Worm (Caenorhabditis elegans) whole organism, young adult: ENCODE results near the gene msp-57.

Source experiments
- B0035.1 ChIP-seq: sonication (generic microtip); optimal IDR thresholded peaks from 2 replicates; lab custom pipeline; 2016; ENCODE audit warnings: missing genetic modification characterization, mild to moderate bottlenecking, missing compliant biosample characterization, missing genotype, missing genetic modification reagents
- C17E4.6 ChIP-seq: fragments of 200-800 bp; sonication (Bioruptor generic); IDR thresholded peaks from 2 replicates; pipeline ENCODE4 v1.3.6; 2022; ENCODE audit warnings: missing genetic modification reagents, missing genetic modification characterization, missing compliant biosample characterization
- D2030.7 ChIP-seq: fragments of 200-800 bp; sonication (Bioruptor generic); IDR thresholded peaks from 2 replicates; pipeline ENCODE4 v1.3.6; 2022; ENCODE audit warnings: missing genetic modification reagents, missing genetic modification characterization, missing compliant biosample characterization
- F23B12.7 ChIP-seq: sonication (generic microtip); optimal IDR thresholded peaks from 2 replicates; lab custom pipeline; 2017; ENCODE audit warnings: missing genetic modification characterization, mild to moderate bottlenecking, missing compliant biosample characterization, antibody characterized with exemption, moderate library complexity; ENCODE audit not compliant: insufficient read depth
- F37B4.10 ChIP-seq: fragments of 200-800 bp; sonication (Bioruptor generic); IDR thresholded peaks from 2 replicates; pipeline ENCODE4 v1.3.6; 2022; ENCODE audit warnings: missing genetic modification characterization, missing compliant biosample characterization
- F49E8.2 ChIP-seq: sonication (generic microtip); optimal IDR thresholded peaks from 3 replicates; lab custom pipeline; 2017; ENCODE audit warnings: missing genetic modification characterization, mild to moderate bottlenecking, missing compliant biosample characterization, antibody characterized with exemption, moderate library complexity; ENCODE audit not compliant: insufficient read depth
- F52B5.7 ChIP-seq: sonication (generic microtip); optimal IDR thresholded peaks from 2 replicates; lab custom pipeline; 2016; ENCODE audit warnings: mild to moderate bottlenecking, missing genetic modification characterization, missing compliant biosample characterization
- F57C9.4 ChIP-seq: sonication (generic microtip); optimal IDR thresholded peaks from 2 replicates; lab custom pipeline; 2017; ENCODE audit warnings: mild to moderate bottlenecking, missing genetic modification characterization, missing compliant biosample characterization
- T26A5.8 ChIP-seq: sonication (generic microtip); optimal IDR thresholded peaks from 2 replicates; lab custom pipeline; 2016; ENCODE audit warnings: missing genetic modification characterization, missing compliant biosample characterization
- Y53G8AR.9 ChIP-seq: fragments of 200-800 bp; sonication (Bioruptor generic); conservative IDR thresholded peaks from 2 replicates; pipeline ENCODE4 v1.3.6; 2022; ENCODE audit warnings: missing genetic modification reagents, missing genetic modification characterization, missing compliant biosample characterization
- Y56A3A.18 ChIP-seq: fragments of 200-800 bp; sonication (Bioruptor generic); IDR thresholded peaks from 2 replicates; pipeline ENCODE4 v1.3.6; 2022; ENCODE audit warnings: missing genetic modification reagents, missing genetic modification characterization, missing compliant biosample characterization
- Y67H2A.10 ChIP-seq: fragments of 200-800 bp; sonication (Bioruptor generic); conservative IDR thresholded peaks from 2 replicates; pipeline ENCODE4 v1.3.6; 2022; ENCODE audit warnings: missing genetic modification reagents, missing genetic modification characterization, missing compliant biosample characterization
- Y79H2A.3 ChIP-seq: fragments of 200-800 bp; sonication (Bioruptor generic); conservative IDR thresholded peaks from 2 replicates; pipeline ENCODE4 v1.3.6; 2022; ENCODE audit warnings: missing genetic modification reagents, missing genetic modification characterization, missing compliant biosample characterization
- akir-1 ChIP-seq: fragments of 200-800 bp; sonication (Bioruptor generic); optimal IDR thresholded peaks from 2 replicates; lab custom pipeline; 2018; ENCODE audit warnings: mild to moderate bottlenecking, missing genetic modification characterization, moderate library complexity, missing compliant biosample characterization
- attf-3 ChIP-seq: fragments of 200-800 bp; sonication (Bioruptor generic); conservative IDR thresholded peaks from 2 replicates; pipeline ENCODE4 v1.3.6; 2022; ENCODE audit warnings: missing genetic modification reagents, missing genetic modification characterization, missing compliant biosample characterization
- attf-5 ChIP-seq: fragments of 200-800 bp; sonication (Bioruptor generic); optimal IDR thresholded peaks from 2 replicates; lab custom pipeline; 2018; ENCODE audit warnings: mild to moderate bottlenecking, missing genetic modification characterization, missing compliant biosample characterization
- bed-2 ChIP-seq: fragments of 200-800 bp; sonication (Bioruptor generic); IDR thresholded peaks from 2 replicates; pipeline ENCODE4 v1.3.6; 2022; ENCODE audit warnings: missing genetic modification reagents, missing genetic modification characterization, missing compliant biosample characterization
- cebp-1 ChIP-seq, 2 experiments: fragments of 200-800 bp in 1 of 2; sonication (Bioruptor generic) in 1 of 2; sonication (generic microtip) in 1 of 2; IDR thresholded peaks in 1 of 2; optimal IDR thresholded peaks in 1 of 2; 2 replicates each; pipeline versions ENCODE4 v1.3.6 to Lab custom; 2017 to 2022; ENCODE audit warnings: missing compliant biosample characterization in 2 of 2, missing genetic modification characterization in 2 of 2, mild to moderate bottlenecking in 1 of 2, missing genetic modification reagents in 1 of 2, moderate library complexity in 1 of 2
- ceh-100 ChIP-seq: fragments of 200-800 bp; sonication (Bioruptor generic); IDR thresholded peaks from 2 replicates; pipeline ENCODE4 v1.3.6; 2022; ENCODE audit warnings: missing genetic modification reagents, missing genetic modification characterization, missing compliant biosample characterization
- ceh-58 ChIP-seq: fragments of 200-800 bp; sonication (Bioruptor generic); IDR thresholded peaks from 2 replicates; pipeline ENCODE4 v1.3.6; 2022; ENCODE audit warnings: missing genetic modification characterization, missing compliant biosample characterization
- die-1 ChIP-seq: sonication (generic microtip); optimal IDR thresholded peaks from 2 replicates; lab custom pipeline; 2016; ENCODE audit warnings: missing genotype, mild to moderate bottlenecking, missing genetic modification characterization, missing compliant biosample characterization
- fkh-3 ChIP-seq: sonication (generic microtip); optimal IDR thresholded peaks from 2 replicates; lab custom pipeline; 2016; ENCODE audit warnings: mild to moderate bottlenecking, missing genetic modification characterization, missing compliant biosample characterization
- gei-17 ChIP-seq: fragments of 200-800 bp; sonication (Bioruptor generic); optimal IDR thresholded peaks from 2 replicates; lab custom pipeline; 2018; ENCODE audit warnings: mild to moderate bottlenecking, missing genetic modification characterization, missing compliant biosample characterization
- him-1 ChIP-seq: sonication (generic microtip); optimal IDR thresholded peaks from 2 replicates; lab custom pipeline; 2016; ENCODE audit warnings: missing genotype, missing genetic modification reagents, missing genetic modification characterization, missing compliant biosample characterization
- hlh-12 ChIP-seq: sonication (generic microtip); optimal IDR thresholded peaks from 2 replicates; lab custom pipeline; 2016; ENCODE audit warnings: missing genetic modification characterization, missing compliant biosample characterization
- hlh-26 ChIP-seq: fragments of 200-800 bp; sonication (Bioruptor generic); conservative IDR thresholded peaks from 2 replicates; pipeline ENCODE4 v1.3.6; 2022; ENCODE audit warnings: missing genetic modification reagents, missing genetic modification characterization, missing compliant biosample characterization
- let-526 ChIP-seq: fragments of 200-800 bp; sonication (Bioruptor generic); IDR thresholded peaks from 2 replicates; pipeline ENCODE4 v1.3.6; 2022; ENCODE audit warnings: missing genetic modification reagents, missing genetic modification characterization, missing compliant biosample characterization
- lir-1 ChIP-seq: fragments of 200-800 bp; sonication (Bioruptor generic); conservative IDR thresholded peaks from 2 replicates; pipeline ENCODE4 v1.3.6; 2022; ENCODE audit warnings: missing genetic modification reagents, missing genetic modification characterization, missing compliant biosample characterization
- lsl-1 ChIP-seq: fragments of 200-800 bp; sonication (Bioruptor generic); optimal IDR thresholded peaks from 2 replicates; lab custom pipeline; 2018; ENCODE audit warnings: mild to moderate bottlenecking, missing genetic modification characterization, moderate library complexity, missing compliant biosample characterization
- lsy-27 ChIP-seq: sonication (generic microtip); optimal IDR thresholded peaks from 2 replicates; lab custom pipeline; 2017; ENCODE audit warnings: missing genetic modification characterization, mild to moderate bottlenecking, missing compliant biosample characterization, antibody characterized with exemption, missing genotype, borderline replicate concordance; ENCODE audit not compliant: insufficient read depth
- madf-3 ChIP-seq: fragments of 200-800 bp; sonication (Bioruptor generic); IDR thresholded peaks from 2 replicates; pipeline ENCODE4 v1.3.6; 2022; ENCODE audit warnings: missing genetic modification reagents, missing genetic modification characterization, missing compliant biosample characterization
- mcd-1 ChIP-seq: fragments of 200-800 bp; sonication (Bioruptor generic); IDR thresholded peaks from 2 replicates; pipeline ENCODE4 v1.3.6; 2022; ENCODE audit warnings: missing genetic modification reagents, missing genetic modification characterization, missing compliant biosample characterization
- mel-28 ChIP-seq: sonication (generic microtip); optimal IDR thresholded peaks from 2 replicates; lab custom pipeline; 2016; ENCODE audit warnings: borderline replicate concordance, mild to moderate bottlenecking, missing genetic modification characterization, missing compliant biosample characterization
- nfya-2 ChIP-seq: fragments of 200-800 bp; sonication (Bioruptor generic); IDR thresholded peaks from 2 replicates; pipeline ENCODE4 v1.3.6; 2022; ENCODE audit warnings: missing genetic modification reagents, missing genetic modification characterization, missing compliant biosample characterization
- nfyb-1 ChIP-seq: fragments of 200-800 bp; sonication (Bioruptor generic); IDR thresholded peaks from 2 replicates; pipeline ENCODE4 v1.3.6; 2022; ENCODE audit warnings: missing genetic modification reagents, missing genetic modification characterization, missing compliant biosample characterization
- pha-4 ChIP-seq: fragments of 150-350 bp; sonication (generic microtip); optimal IDR thresholded peaks from 2 replicates; lab custom pipeline; 2014; ENCODE audit warnings: missing biosample characterization, missing genetic modification reagents, missing genetic modification characterization
- repo-1 ChIP-seq: sonication (generic microtip); optimal IDR thresholded peaks from 2 replicates; lab custom pipeline; 2017; ENCODE audit warnings: mild to moderate bottlenecking, missing genetic modification characterization, missing compliant biosample characterization
- rpc-1 ChIP-seq, 2 experiments: fragments of 150-350 bp in 1 of 2; sonication (generic microtip) in 1 of 2; optimal IDR thresholded peaks; 2 replicates each; lab custom pipeline; 2014 to 2018; ENCODE audit warnings: missing biosample characterization in 1 of 2, missing genetic modification characterization in 1 of 2, missing genetic modification reagents in 1 of 2, missing genotype in 1 of 2
- sdz-38 ChIP-seq: sonication (generic microtip); optimal IDR thresholded peaks from 2 replicates; lab custom pipeline; 2016; ENCODE audit warnings: missing genotype, missing genetic modification characterization, missing compliant biosample characterization
- snpc-1.1 ChIP-seq: sonication (generic microtip); optimal IDR thresholded peaks from 2 replicates; lab custom pipeline; 2017; ENCODE audit warnings: missing genetic modification characterization, mild to moderate bottlenecking, missing compliant biosample characterization, antibody characterized with exemption, moderate library complexity, missing genotype, missing genetic modification reagents; ENCODE audit not compliant: insufficient read depth
- snpc-3.4 ChIP-seq: sonication (generic microtip); optimal IDR thresholded peaks from 2 replicates; lab custom pipeline; 2017; ENCODE audit warnings: missing genetic modification characterization, mild to moderate bottlenecking, missing compliant biosample characterization, antibody characterized with exemption, moderate library complexity, missing genotype, missing genetic modification reagents
- tlf-1 ChIP-seq: fragments of 200-800 bp; sonication (Bioruptor generic); optimal IDR thresholded peaks from 2 replicates; lab custom pipeline; 2018; ENCODE audit warnings: mild to moderate bottlenecking, missing genetic modification characterization, missing compliant biosample characterization
- unc-62 ChIP-seq: fragments of 150-350 bp; optimal IDR thresholded peaks from 2 replicates; lab custom pipeline; 2014; ENCODE audit warnings: missing biosample characterization, missing genetic modification reagents, missing genetic modification characterization
- xnd-1 ChIP-seq: sonication (generic microtip); optimal IDR thresholded peaks from 2 replicates; lab custom pipeline; 2016; ENCODE audit warnings: missing genotype, missing genetic modification reagents, missing genetic modification characterization, missing compliant biosample characterization
- zim-3 ChIP-seq: sonication (generic microtip); optimal IDR thresholded peaks from 2 replicates; lab custom pipeline; 2017; ENCODE audit warnings: mild to moderate bottlenecking, missing genetic modification characterization, moderate library complexity, missing compliant biosample characterization
- ztf-22 ChIP-seq: fragments of 200-800 bp; sonication (Bioruptor generic); optimal IDR thresholded peaks from 2 replicates; lab custom pipeline; 2018; ENCODE audit warnings: mild to moderate bottlenecking, missing genetic modification characterization, moderate library complexity, missing compliant biosample characterization
- ztf-28 ChIP-seq: fragments of 200-800 bp; sonication (Bioruptor generic); IDR thresholded peaks from 2 replicates; pipeline ENCODE4 v1.3.6; 2022; ENCODE audit warnings: missing genetic modification reagents, missing genetic modification characterization, missing compliant biosample characterization

Gene msp-57

ce11 chrIV:5086961-5087326 lies 24.6 kb downstream of the msp-57 start:
- TF ChIP-seq sdz-38 (tag; lab: Kevin White, UChicago) (no peak), Y79H2A.3 (GFP tag; lab: Robert Waterston, UW) (no peak), F52B5.7 (tag; lab: Kevin White, UChicago) (peak; percentile 56), akir-1 (no peak), ceh-100 (GFP tag; lab: Robert Waterston, UW) (0 out of 2 replicates have a peak, but pooled peaks have one; percentile 12), lir-1 (no peak), xnd-1 (tag; lab: Kevin White, UChicago) (no peak), Y53G8AR.9 (peak; percentile 18), T26A5.8 (tag; lab: Kevin White, UChicago) (no peak), hlh-26 (GFP tag; lab: Robert Waterston, UW) (no peak), cebp-1 (GFP tag; IDR thresholded peaks at IDR 0.05; lab: Robert Waterston, UW) (no peak), cebp-1 (tag; optimal IDR thresholded peaks at IDR 0.05; lab: Kevin White, UChicago) (no peak), ztf-22 (GFP tag; lab: Kevin White, UChicago) (no peak), D2030.7 (GFP tag; lab: Robert Waterston, UW) (no peak), Y56A3A.18 (GFP tag; lab: Robert Waterston, UW) (no peak), gei-17 (no peak), F37B4.10 (GFP tag; lab: Robert Waterston, UW) (0 out of 2 replicates have a peak, but pooled peaks have one; percentile 35), F23B12.7 (tag; lab: Kevin White, UChicago) (no peak), F57C9.4 (tag; lab: Kevin White, UChicago) (no peak), mel-28 (tag; lab: Kevin White, UChicago) (no peak), hlh-12 (no peak), fkh-3 (tag; lab: Kevin White, UChicago) (peak; percentile 58), nfyb-1 (GFP tag; lab: Robert Waterston, UW) (0 out of 2 replicates have a peak, but pooled peaks have one; percentile 30), unc-62 (no peak), attf-3 (no peak), snpc-3.4 (no peak), snpc-1.1 (tag; lab: Kevin White, UChicago) (no peak), lsl-1 (GFP tag; lab: Kevin White, UChicago) (no peak), pha-4 (tag; lab: Kevin White, UChicago) (no peak), rpc-1 (optimal IDR thresholded peaks at IDR 0.05; lab: Kevin White, UChicago) (no peak), rpc-1 (tag; optimal IDR thresholded peaks at IDR 0.05; lab: Kevin White, UChicago) (no peak), ceh-58 (no peak), zim-3 (tag; lab: Kevin White, UChicago) (no peak), repo-1 (tag; lab: Kevin White, UChicago) (no peak), tlf-1 (GFP tag; lab: Kevin White, UChicago) (no peak), madf-3 (GFP tag; lab: Robert Waterston, UW) (0 out of 2 replicates have a peak, but pooled peaks have one; percentile 53), bed-2 (no peak), B0035.1 (no peak), him-1 (tag; lab: Kevin White, UChicago) (no peak), Y67H2A.10 (GFP tag; lab: Robert Waterston, UW) (no peak), let-526 (GFP tag; lab: Robert Waterston, UW) (no peak), C17E4.6 (no peak), nfya-2 (GFP tag; lab: Robert Waterston, UW) (no peak), attf-5 (GFP tag; lab: Kevin White, UChicago) (no peak), ztf-28 (GFP tag; lab: Robert Waterston, UW) (no peak), die-1 (tag; lab: Kevin White, UChicago) (no peak), F49E8.2 (no peak), lsy-27 (tag; lab: Kevin White, UChicago) (no peak), mcd-1 (GFP tag; lab: Robert Waterston, UW) (0 out of 2 replicates have a peak, but pooled peaks have one; percentile 24)
